Worm (Caenorhabditis elegans) whole organism, L1 larva: ENCODE results near the gene flp-6.

Experiments used
- blmp-1 ChIP-seq: fragments of 150-350 bp; optimal IDR thresholded peaks from 2 replicates; lab custom pipeline; 2014; ENCODE audit warnings: missing biosample characterization, missing genetic modification characterization
- dpl-1 ChIP-seq, 3 experiments: fragments of 150-350 bp in 2 of 3; sonication (generic microtip) in 1 of 3; optimal IDR thresholded peaks; 2 replicates each; lab custom pipeline; 2014 to 2017; ENCODE audit warnings: missing biosample characterization in 3 of 3, missing genetic modification characterization in 3 of 3, missing genetic modification reagents in 3 of 3
- lin-13 ChIP-seq: fragments of 150-350 bp; optimal IDR thresholded peaks from 2 replicates; lab custom pipeline; 2014; ENCODE audit warnings: missing biosample characterization, missing genetic modification reagents, missing genetic modification characterization
- nhr-20 ChIP-seq: sonication (generic microtip); optimal IDR thresholded peaks from 2 replicates; lab custom pipeline; 2016; ENCODE audit warnings: mild to moderate bottlenecking, missing genetic modification characterization, missing compliant biosample characterization
- snpc-4 ChIP-seq: fragments of 150-350 bp; optimal IDR thresholded peaks from 2 replicates; lab custom pipeline; 2014; ENCODE audit warnings: missing biosample characterization, missing genetic modification characterization
- unc-62 ChIP-seq: fragments of 150-350 bp; optimal IDR thresholded peaks from 2 replicates; lab custom pipeline; 2014; ENCODE audit warnings: missing biosample characterization, missing genetic modification reagents, missing genetic modification characterization
- zag-1 ChIP-seq: fragments of 150-350 bp; optimal IDR thresholded peaks from 2 replicates; lab custom pipeline; 2014; ENCODE audit warnings: missing biosample characterization, missing genetic modification characterization

DNA sequence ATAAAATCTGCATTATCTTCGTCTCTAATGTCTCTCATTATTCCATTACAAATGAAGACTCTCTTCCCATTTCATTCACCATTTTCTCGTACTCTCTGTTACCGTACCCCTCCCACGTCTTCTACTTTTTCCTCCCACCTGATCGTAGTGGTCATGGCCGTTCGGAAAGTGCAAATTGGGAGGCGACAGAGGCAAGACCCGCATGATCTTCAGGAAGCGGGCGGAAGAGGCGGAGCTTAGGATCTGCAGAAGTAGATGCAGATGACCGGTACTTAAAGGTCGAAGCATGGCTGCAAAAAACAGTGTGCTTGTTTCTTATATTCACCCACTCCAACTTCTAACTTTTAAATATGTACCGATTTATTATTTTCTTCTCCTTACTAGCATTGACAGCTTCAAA lies 6.1 kb downstream of the flp-6 start, which contains the start of gene nas-3:
- no peak for TF ChIP-seq blmp-1 (tag; lab: Kevin White, UChicago)
- no peak for TF ChIP-seq unc-62 (GFP tag; lab: Kevin White, UChicago)
- TF ChIP-seq zag-1 (tag; lab: Kevin White, UChicago): no peak
- no peak for TF ChIP-seq nhr-20 (tag; lab: Kevin White, UChicago)
- TF ChIP-seq snpc-4: no peak
- no peak for TF ChIP-seq lin-13 (GFP tag; lab: Kevin White, UChicago)
- no peak for TF ChIP-seq dpl-1 (GFP tag; optimal IDR thresholded peaks at IDR 0.05; lab: Kevin White, UChicago)
